Worm (Caenorhabditis elegans) whole organism, L1 larva: ENCODE data around the gene F14H3.12.

Source experiments
- ama-1 ChIP-seq: fragments of 150-350 bp; optimal IDR thresholded peaks from 2 replicates; lab custom pipeline; 2014
- blmp-1 ChIP-seq: fragments of 150-350 bp; optimal IDR thresholded peaks from 2 replicates; lab custom pipeline; 2014; ENCODE audit warnings: missing biosample characterization, missing genetic modification characterization
- skn-1 ChIP-seq: fragments of 150-350 bp; optimal IDR thresholded peaks from 2 replicates; lab custom pipeline; 2014; ENCODE audit warnings: missing biosample characterization, missing genetic modification characterization
- unc-98 ChIP-seq: fragments of 200-800 bp; sonication (Bioruptor generic); IDR thresholded peaks from 2 replicates; pipeline ENCODE4 v1.3.6; 2022; ENCODE audit warnings: missing genetic modification characterization, missing compliant biosample characterization
- xbp-1 ChIP-seq: sonication (generic microtip); optimal IDR thresholded peaks from 2 replicates; lab custom pipeline; 2016; ENCODE audit warnings: missing genetic modification characterization, missing compliant biosample characterization
- ztf-11 ChIP-seq, 2 experiments: sonication (generic microtip); optimal IDR thresholded peaks; 2 replicates each; lab custom pipeline; 2016 to 2017; ENCODE audit warnings: missing genetic modification characterization in 2 of 2, missing biosample characterization in 1 of 2, missing compliant biosample characterization in 1 of 2
- ztf-4 ChIP-seq: fragments of 150-350 bp; optimal IDR thresholded peaks from 2 replicates; lab custom pipeline; 2014; ENCODE audit warnings: missing biosample characterization, missing genetic modification characterization

- no peak for TF ChIP-seq blmp-1
- no peak for TF ChIP-seq xbp-1
- no peak for TF ChIP-seq ama-1 (lab: Kevin White, UChicago)
- no peak for TF ChIP-seq skn-1 (tag; lab: Kevin White, UChicago)
- no peak for TF ChIP-seq ztf-4 (tag; lab: Kevin White, UChicago)
- no peak for TF ChIP-seq unc-98 (GFP tag; lab: Robert Waterston, UW)
- TF ChIP-seq ztf-11 (tag; optimal IDR thresholded peaks at IDR 0.05; lab: Kevin White, UChicago), result no peak
These were observed 20.1 kb downstream of the F14H3.12 start, which contains the start of gene F14H3.4 for ce11 chrV:16055031-16055430.
